Fruit fly (Drosophila melanogaster) whole organism, wandering third instar larva: Measurements from ENCODE around the gene Dus2.

Source experiments
- Abd-B ChIP-seq: fragments of >200 bp; optimal IDR thresholded peaks from 2 replicates; lab custom pipeline; 2017; ENCODE audit warnings: missing biosample characterization, missing genetic modification characterization
- CG9705 ChIP-seq: fragments of 200-800 bp; sonication (Bioruptor generic); optimal IDR thresholded peaks from 2 replicates; lab custom pipeline; 2018; ENCODE audit warnings: missing biosample characterization, mild to moderate bottlenecking, missing genetic modification characterization
- Dfd ChIP-seq: fragments of >200 bp; optimal IDR thresholded peaks from 2 replicates; lab custom pipeline; 2017; ENCODE audit warnings: missing biosample characterization, missing genetic modification characterization
- Hnf4 ChIP-seq: fragments of 200-800 bp; sonication (Bioruptor generic); optimal IDR thresholded peaks from 2 replicates; lab custom pipeline; 2016; ENCODE audit warnings: missing biosample characterization, mild to moderate bottlenecking, missing genetic modification characterization
- Hr78 ChIP-seq: fragments of >200 bp; optimal IDR thresholded peaks from 2 replicates; lab custom pipeline; 2017; ENCODE audit warnings: missing biosample characterization, missing genetic modification characterization
- Jra ChIP-seq: sonication (Bioruptor generic); optimal IDR thresholded peaks from 2 replicates; lab custom pipeline; 2016; ENCODE audit warnings: missing biosample characterization, missing genetic modification characterization
- Mio ChIP-seq: sonication (Bioruptor generic); optimal IDR thresholded peaks from 2 replicates; lab custom pipeline; 2016; ENCODE audit warnings: missing biosample characterization, missing genetic modification characterization
- lola ChIP-seq: fragments of >200 bp; optimal IDR thresholded peaks from 2 replicates; lab custom pipeline; 2017; ENCODE audit warnings: missing biosample characterization, missing genetic modification characterization
- psq ChIP-seq: fragments of 200-800 bp; sonication (Bioruptor generic); optimal IDR thresholded peaks from 3 replicates; lab custom pipeline; 2017; ENCODE audit warnings: missing biosample characterization, mild to moderate bottlenecking, missing genetic modification characterization, moderate library complexity
- usp ChIP-seq: fragments of >200 bp; optimal IDR thresholded peaks from 2 replicates; lab custom pipeline; 2017; ENCODE audit warnings: missing biosample characterization, missing genetic modification characterization
- woc ChIP-seq: sonication (Bioruptor generic); optimal IDR thresholded peaks from 2 replicates; lab custom pipeline; 2016; ENCODE audit warnings: missing biosample characterization, mild to moderate bottlenecking, missing genetic modification characterization

- no peak for TF ChIP-seq usp (GFP tag; lab: Kevin White, UChicago)
- TF ChIP-seq Abd-B (GFP tag; lab: Kevin White, UChicago): no peak
- no peak for TF ChIP-seq Jra (GFP tag; lab: Kevin White, UChicago)
- TF ChIP-seq lola (GFP tag; lab: Kevin White, UChicago): no peak
- TF ChIP-seq woc (GFP tag; lab: Kevin White, UChicago): no peak
- TF ChIP-seq psq (GFP tag; lab: Kevin White, UChicago): no peak
- TF ChIP-seq Dfd (GFP tag; lab: Kevin White, UChicago): no peak
- no peak for TF ChIP-seq Hnf4 (GFP tag; lab: Kevin White, UChicago)
- no peak for TF ChIP-seq Hr78
- no peak for TF ChIP-seq Mio (GFP tag; lab: Kevin White, UChicago)
- TF ChIP-seq CG9705 (GFP tag; lab: Kevin White, UChicago): no peak
Measured at dm6 chrX:14266075-14266474, 28.3 kb downstream of the Dus2 start, which contains the start of the genes CG13404 and na.
